Fruit fly (Drosophila melanogaster) S2 (cell line): ENCODE data around the gene CG11000.

Experiments
- CG8478 ChIP-seq: fragments of >200 bp; optimal IDR thresholded peaks from 2 replicates; lab custom pipeline; 2018
- CTCF ChIP-seq, 2 experiments: fragments of >200 bp; optimal IDR thresholded peaks; 2 replicates each; lab custom pipeline; 2018

DNA sequence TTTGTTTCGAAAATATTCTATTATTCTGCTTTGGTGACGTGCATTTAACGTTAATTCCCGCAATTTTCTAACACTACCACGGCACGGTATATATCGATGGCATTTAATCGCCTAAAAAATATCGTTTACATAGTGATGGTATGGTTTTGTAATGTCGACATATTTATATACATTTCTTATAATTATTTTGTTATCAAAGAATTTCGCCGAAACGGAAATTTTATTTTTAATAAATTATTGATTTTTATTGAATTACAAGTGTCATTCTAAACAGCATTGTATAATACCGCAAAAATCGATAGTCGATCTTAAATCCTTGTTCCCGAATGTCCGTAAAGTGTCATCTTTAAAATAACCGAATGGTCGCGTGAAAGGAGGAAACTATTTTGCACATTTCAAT is 22.3 kb downstream of the CG11000 start, which contains the start of the genes Sec20 and dgrn:
- TF ChIP-seq CTCF (optimal IDR thresholded peaks at IDR 0.05; lab: Kevin White, UChicago) (no peak), CG8478 (lab: Kevin White, UChicago) (no peak)
